Fruit fly (Drosophila melanogaster): Measurements from ENCODE around the gene Hsc70-1.

Hsc70-1 gene

DNA sequence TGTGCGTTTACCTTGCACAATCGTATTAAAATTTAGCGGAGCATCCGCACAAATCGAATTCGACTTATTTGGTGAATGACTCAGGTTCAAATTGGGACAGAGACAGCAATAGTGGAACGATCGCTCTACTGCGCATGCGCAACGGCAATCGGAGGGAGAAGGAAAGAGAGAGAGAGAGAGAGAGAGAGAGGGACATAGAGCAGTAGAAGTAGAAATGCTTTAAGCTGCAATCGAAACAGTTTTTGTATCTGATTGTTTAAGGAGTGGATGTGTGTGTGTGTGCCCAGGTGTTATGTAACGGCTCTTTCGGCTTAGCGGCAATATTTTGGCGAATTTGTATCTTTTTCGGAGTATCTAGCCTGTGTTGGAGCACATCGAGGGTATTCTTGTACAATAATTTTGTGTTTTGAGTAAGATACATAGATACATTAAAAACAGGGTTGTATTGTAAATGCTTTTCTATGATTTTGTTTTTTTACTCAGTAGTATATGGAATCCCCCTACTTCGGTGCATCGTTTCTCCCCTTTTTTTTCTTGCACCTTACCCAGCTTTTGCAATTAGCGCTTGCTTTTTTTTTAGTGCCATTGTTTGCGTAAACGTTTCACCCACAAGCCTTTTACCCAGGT, 24.3 kb upstream of the Hsc70-1 start (continued):
- TF ChIP-seq E2f1 (GFP tag; IDR thresholded peaks at IDR 0.05) (no peak), CG2202 (tag; optimal IDR thresholded peaks at IDR 0.05) (no peak), wor (GFP tag; IDR thresholded peaks at IDR 0.05) (no peak), Blimp-1 (GFP tag; optimal IDR thresholded peaks at IDR 0.05) (no peak), Mes4 (GFP tag; optimal IDR thresholded peaks at IDR 0.05) (peak; percentile 4), Jarid2 (GFP tag; optimal IDR thresholded peaks at IDR 0.05) (peak; percentile 0), CG14710 (tag; optimal IDR thresholded peaks at IDR 0.05) (no peak), ems (GFP tag; optimal IDR thresholded peaks at IDR 0.05) (no peak), Dip2 (GFP tag; IDR thresholded peaks at IDR 0.05) (no peak), sens-2 (GFP tag; IDR thresholded peaks at IDR 0.05) (no peak), CG4282 (GFP tag; optimal IDR thresholded peaks at IDR 0.05) (no peak), zen (tag; optimal IDR thresholded peaks at IDR 0.05) (no peak), fu2 (GFP tag; optimal IDR thresholded peaks at IDR 0.05) (no peak), CG17361 (GFP tag; IDR thresholded peaks at IDR 0.05) (no peak), Usf (GFP tag; optimal IDR thresholded peaks at IDR 0.05) (no peak), sd (tag; optimal IDR thresholded peaks at IDR 0.05) (no peak), CG1233 (GFP tag; optimal IDR thresholded peaks at IDR 0.05) (no peak), stwl (tag; optimal IDR thresholded peaks at IDR 0.05) (peak; percentile 47), jumu (GFP tag; optimal IDR thresholded peaks at IDR 0.05) (no peak), ftz-f1 (GFP tag; optimal IDR thresholded peaks at IDR 0.05) (no peak), CG7357 (GFP tag; IDR thresholded peaks at IDR 0.05) (0 out of 3 replicates have a peak, but pooled peaks have one; percentile 10), CG11247 (GFP tag; IDR thresholded peaks at IDR 0.05) (no peak), Dip3 (GFP tag; optimal IDR thresholded peaks at IDR 0.05) (no peak), CG2875 (GFP tag; optimal IDR thresholded peaks at IDR 0.05) (no peak), Dfd (GFP tag; optimal IDR thresholded peaks at IDR 0.05) (no peak), CG18599 (GFP tag; optimal IDR thresholded peaks at IDR 0.05) (no peak), ATbp (GFP tag; optimal IDR thresholded peaks at IDR 0.05) (no peak), ab (GFP tag; optimal IDR thresholded peaks at IDR 0.05) (no peak), CG12942 (GFP tag; optimal IDR thresholded peaks at IDR 0.05) (no peak), CG30431 (GFP tag; optimal IDR thresholded peaks at IDR 0.05) (no peak), D19B (GFP tag; optimal IDR thresholded peaks at IDR 0.05) (no peak), CG43689 (GFP tag; IDR thresholded peaks at IDR 0.05) (no peak), Kr (GFP tag; optimal IDR thresholded peaks at IDR 0.05) (no peak), CG10979 (tag; optimal IDR thresholded peaks at IDR 0.05) (no peak), CG13775 (GFP tag; optimal IDR thresholded peaks at IDR 0.05) (peak; percentile 16), Hr39 (optimal IDR thresholded peaks at IDR 0.05) (no peak), emc (GFP tag; optimal IDR thresholded peaks at IDR 0.05) (no peak), CG8944 (GFP tag; optimal IDR thresholded peaks at IDR 0.05) (no peak), CG6254 (GFP tag; optimal IDR thresholded peaks at IDR 0.05) (no peak), usp (GFP tag; optimal IDR thresholded peaks at IDR 0.05) (no peak), kay (GFP tag; optimal IDR thresholded peaks at IDR 0.05) (peak; percentile 77), tgo (GFP tag; IDR thresholded peaks at IDR 0.05) (no peak), CG12071 (GFP tag; optimal IDR thresholded peaks at IDR 0.05) (no peak), vfl (GFP tag; optimal IDR thresholded peaks at IDR 0.05) (no peak), sc (optimal IDR thresholded peaks at IDR 0.05) (no peak), sc (GFP tag; optimal IDR thresholded peaks at IDR 0.05) (no peak), cwo (GFP tag; optimal IDR thresholded peaks at IDR 0.05) (no peak), ro (GFP tag; IDR thresholded peaks at IDR 0.05) (no peak), CG8290 (GFP tag; optimal IDR thresholded peaks at IDR 0.05) (no peak), CG8290 (tag; optimal IDR thresholded peaks at IDR 0.05) (peak in 1 of 2 experiments; percentile 22), CHES-1-like (GFP tag; optimal IDR thresholded peaks at IDR 0.05) (peak; percentile 16), grn (GFP tag; optimal IDR thresholded peaks at IDR 0.05) (no peak), sr (GFP tag; IDR thresholded peaks at IDR 0.05) (no peak)

Measured in whole organism, embryonic.